Worm (Caenorhabditis elegans) whole organism, L2 larva: ENCODE results near the gene dmd-5.

ENCODE experiments used
- lin-39 ChIP-seq: fragments of 150-350 bp; optimal IDR thresholded peaks from 2 replicates; lab custom pipeline; 2014; ENCODE audit warnings: missing biosample characterization, missing genetic modification reagents, missing genetic modification characterization
- mdl-1 ChIP-seq, 2 experiments: fragments of 150-350 bp in 1 of 2; sonication (generic microtip) in 1 of 2; optimal IDR thresholded peaks; 2 replicates each; lab custom pipeline; 2017; ENCODE audit warnings: missing biosample characterization in 2 of 2, missing genetic modification characterization in 2 of 2
- ztf-4 ChIP-seq: fragments of 150-350 bp; optimal IDR thresholded peaks from 2 replicates; lab custom pipeline; 2014; ENCODE audit warnings: missing biosample characterization, missing genetic modification characterization

ce11 chrII:5748395-5748794 lies 25.6 kb downstream of the dmd-5 start:
- no peak for TF ChIP-seq mdl-1 (tag; optimal IDR thresholded peaks at IDR 0.05; lab: Kevin White, UChicago)
- TF ChIP-seq lin-39 (tag; lab: Kevin White, UChicago): no peak
- TF ChIP-seq ztf-4: no peak
